Worm (Caenorhabditis elegans) whole organism, late embryonic: Measurements from ENCODE around the gene spe-44.

Experiments
- C38D4.7 ChIP-seq: fragments of 200-800 bp; sonication (Bioruptor generic); optimal IDR thresholded peaks from 2 replicates; lab custom pipeline; 2018; ENCODE audit warnings: mild to moderate bottlenecking, missing genetic modification characterization, moderate library complexity, missing compliant biosample characterization
- F13H6.1 ChIP-seq: sonication (generic microtip); optimal IDR thresholded peaks from 2 replicates; lab custom pipeline; 2016; ENCODE audit warnings: missing genetic modification characterization, missing compliant biosample characterization
- K02D7.2 ChIP-seq: sonication (generic microtip); optimal IDR thresholded peaks from 2 replicates; lab custom pipeline; 2017; ENCODE audit warnings: mild to moderate bottlenecking, missing genetic modification characterization, missing compliant biosample characterization
- K09A11.1 ChIP-seq: sonication (generic microtip); optimal IDR thresholded peaks from 2 replicates; lab custom pipeline; 2017; ENCODE audit warnings: antibody characterized with exemption, mild to moderate bottlenecking, missing genetic modification characterization, missing compliant biosample characterization; ENCODE audit not compliant: insufficient read depth
- T23F11.4 ChIP-seq: fragments of 200-800 bp; sonication (Bioruptor generic); optimal IDR thresholded peaks from 2 replicates; lab custom pipeline; 2018; ENCODE audit warnings: mild to moderate bottlenecking, missing genetic modification characterization, missing compliant biosample characterization
- ama-1 ChIP-seq: fragments of 150-350 bp; optimal IDR thresholded peaks from 2 replicates; lab custom pipeline; 2014
- ceh-14 ChIP-seq: sonication (generic microtip); optimal IDR thresholded peaks from 2 replicates; lab custom pipeline; 2016; ENCODE audit warnings: missing genotype, missing genetic modification characterization, missing compliant biosample characterization
- ceh-18 ChIP-seq: sonication (generic microtip); optimal IDR thresholded peaks from 2 replicates; lab custom pipeline; 2016; ENCODE audit warnings: missing genetic modification characterization, missing compliant biosample characterization
- ceh-19 ChIP-seq: fragments of 200-800 bp; sonication (Bioruptor generic); optimal IDR thresholded peaks from 2 replicates; lab custom pipeline; 2018; ENCODE audit warnings: mild to moderate bottlenecking, missing genetic modification characterization, missing compliant biosample characterization
- ceh-2 ChIP-seq: sonication (generic microtip); optimal IDR thresholded peaks from 2 replicates; lab custom pipeline; 2016; ENCODE audit warnings: missing genotype, missing genetic modification characterization, missing compliant biosample characterization
- ceh-24 ChIP-seq: sonication (generic microtip); optimal IDR thresholded peaks from 2 replicates; lab custom pipeline; 2016; ENCODE audit warnings: mild to moderate bottlenecking, missing genetic modification characterization, missing compliant biosample characterization
- ceh-30 ChIP-seq: fragments of 150-350 bp; optimal IDR thresholded peaks from 2 replicates; lab custom pipeline; 2014; ENCODE audit warnings: missing biosample characterization, missing genetic modification characterization
- ceh-31 ChIP-seq: sonication (generic microtip); optimal IDR thresholded peaks from 2 replicates; lab custom pipeline; 2016; ENCODE audit warnings: missing genetic modification characterization, missing compliant biosample characterization
- ceh-34 ChIP-seq: sonication (generic microtip); optimal IDR thresholded peaks from 2 replicates; lab custom pipeline; 2016; ENCODE audit warnings: mild to moderate bottlenecking, missing genetic modification characterization, missing compliant biosample characterization
- ceh-48 ChIP-seq: sonication (generic microtip); optimal IDR thresholded peaks from 2 replicates; lab custom pipeline; 2016; ENCODE audit warnings: missing genetic modification characterization, inconsistent platforms, missing compliant biosample characterization
- ceh-6 ChIP-seq: fragments of 200-800 bp; sonication (Bioruptor generic); optimal IDR thresholded peaks from 2 replicates; lab custom pipeline; 2018; ENCODE audit warnings: mild to moderate bottlenecking, missing genetic modification characterization, missing compliant biosample characterization
- ceh-9 ChIP-seq: sonication (generic microtip); optimal IDR thresholded peaks from 2 replicates; lab custom pipeline; 2016; ENCODE audit warnings: mild to moderate bottlenecking, missing genetic modification characterization, inconsistent platforms, missing compliant biosample characterization
- che-1 ChIP-seq: sonication (generic microtip); optimal IDR thresholded peaks from 2 replicates; lab custom pipeline; 2016; ENCODE audit warnings: mild to moderate bottlenecking, missing genetic modification characterization, missing compliant biosample characterization
- dmd-4 ChIP-seq: sonication (generic microtip); optimal IDR thresholded peaks from 2 replicates; lab custom pipeline; 2016; ENCODE audit warnings: borderline replicate concordance, missing genetic modification characterization, missing compliant biosample characterization
- dve-1 ChIP-seq: sonication (generic microtip); optimal IDR thresholded peaks from 2 replicates; lab custom pipeline; 2017; ENCODE audit warnings: antibody characterized with exemption, mild to moderate bottlenecking, missing genetic modification characterization, missing compliant biosample characterization
- elt-4 ChIP-seq: sonication (generic microtip); optimal IDR thresholded peaks from 2 replicates; lab custom pipeline; 2016; ENCODE audit warnings: missing genetic modification characterization, missing compliant biosample characterization
- ets-4 ChIP-seq: sonication (generic microtip); optimal IDR thresholded peaks from 2 replicates; lab custom pipeline; 2016; ENCODE audit warnings: missing genetic modification characterization, missing compliant biosample characterization
- fax-1 ChIP-seq: sonication (generic microtip); optimal IDR thresholded peaks from 2 replicates; lab custom pipeline; 2016; ENCODE audit warnings: missing genotype, missing genetic modification characterization, missing compliant biosample characterization
- fkh-10 ChIP-seq: fragments of 150-350 bp; optimal IDR thresholded peaks from 2 replicates; lab custom pipeline; 2014; ENCODE audit warnings: missing biosample characterization, missing genetic modification reagents, missing genetic modification characterization
- gmeb-2 ChIP-seq: sonication (generic microtip); optimal IDR thresholded peaks from 2 replicates; lab custom pipeline; 2016; ENCODE audit warnings: missing genetic modification characterization, inconsistent platforms, missing compliant biosample characterization
- hlh-13 ChIP-seq: fragments of 200-800 bp; sonication (Bioruptor generic); optimal IDR thresholded peaks from 2 replicates; lab custom pipeline; 2018; ENCODE audit warnings: mild to moderate bottlenecking, missing genetic modification characterization, missing compliant biosample characterization
- hlh-30 ChIP-seq: sonication (generic microtip); optimal IDR thresholded peaks from 2 replicates; lab custom pipeline; 2017; ENCODE audit warnings: antibody characterized with exemption, missing genetic modification characterization, missing compliant biosample characterization; ENCODE audit not compliant: insufficient read depth
- lin-11 ChIP-seq: fragments of 200-800 bp; sonication (Bioruptor generic); optimal IDR thresholded peaks from 2 replicates; lab custom pipeline; 2018; ENCODE audit warnings: mild to moderate bottlenecking, missing genetic modification characterization, missing compliant biosample characterization
- madf-2 ChIP-seq: sonication (generic microtip); optimal IDR thresholded peaks from 2 replicates; lab custom pipeline; 2017; ENCODE audit warnings: missing genetic modification characterization, missing compliant biosample characterization
- mec-3 ChIP-seq: sonication (generic microtip); optimal IDR thresholded peaks from 2 replicates; lab custom pipeline; 2016; ENCODE audit warnings: borderline replicate concordance, missing genetic modification characterization, missing compliant biosample characterization
- nhr-232 ChIP-seq: sonication (generic microtip); optimal IDR thresholded peaks from 2 replicates; lab custom pipeline; 2016; ENCODE audit warnings: missing genetic modification characterization, missing compliant biosample characterization
- odd-2 ChIP-seq: sonication (generic microtip); optimal IDR thresholded peaks from 2 replicates; lab custom pipeline; 2017; ENCODE audit warnings: antibody characterized with exemption, mild to moderate bottlenecking, missing genetic modification characterization, missing compliant biosample characterization
- pag-3 ChIP-seq: sonication (generic microtip); optimal IDR thresholded peaks from 2 replicates; lab custom pipeline; 2016; ENCODE audit warnings: missing compliant biosample characterization, missing genetic modification characterization, borderline replicate concordance
- pat-9 ChIP-seq: fragments of 200-800 bp; sonication (Bioruptor generic); optimal IDR thresholded peaks from 2 replicates; lab custom pipeline; 2018; ENCODE audit warnings: mild to moderate bottlenecking, missing genetic modification characterization, moderate library complexity, missing compliant biosample characterization
- pros-1 ChIP-seq: fragments of 150-350 bp; optimal IDR thresholded peaks from 2 replicates; lab custom pipeline; 2014; ENCODE audit warnings: missing biosample characterization, missing genetic modification reagents, missing genetic modification characterization
- ref-2 ChIP-seq: sonication (generic microtip); optimal IDR thresholded peaks from 2 replicates; lab custom pipeline; 2016; ENCODE audit warnings: missing genetic modification characterization, missing compliant biosample characterization
- sdc-2 ChIP-seq: sonication (generic microtip); optimal IDR thresholded peaks from 2 replicates; lab custom pipeline; 2016; ENCODE audit warnings: missing genotype, missing genetic modification characterization, missing compliant biosample characterization
- sox-2 ChIP-seq: fragments of 200-800 bp; sonication (Bioruptor generic); IDR thresholded peaks from 2 replicates; pipeline ENCODE4 v1.3.6; 2022; ENCODE audit warnings: missing genetic modification reagents, missing genetic modification characterization, missing compliant biosample characterization
- sox-4 ChIP-seq: sonication (generic microtip); optimal IDR thresholded peaks from 2 replicates; lab custom pipeline; 2017; ENCODE audit warnings: mild to moderate bottlenecking, missing genetic modification characterization, inconsistent platforms, missing compliant biosample characterization
- tbx-7 ChIP-seq: sonication (generic microtip); optimal IDR thresholded peaks from 2 replicates; lab custom pipeline; 2016; ENCODE audit warnings: missing genotype, missing genetic modification characterization, missing compliant biosample characterization
- unc-3 ChIP-seq, 2 experiments: fragments of 200-800 bp in 1 of 2; sonication (Bioruptor generic) in 1 of 2; sonication (generic microtip) in 1 of 2; conservative IDR thresholded peaks in 1 of 2; optimal IDR thresholded peaks in 1 of 2; 2 replicates each; pipeline versions ENCODE4 v1.3.6 to Lab custom; 2016 to 2022; ENCODE audit warnings: missing compliant biosample characterization in 2 of 2, missing genetic modification characterization in 2 of 2, missing genetic modification reagents in 1 of 2
- unc-42 ChIP-seq: sonication (generic microtip); optimal IDR thresholded peaks from 2 replicates; lab custom pipeline; 2016; ENCODE audit warnings: missing genotype, missing genetic modification characterization, missing compliant biosample characterization
- zip-5 ChIP-seq: sonication (generic microtip); optimal IDR thresholded peaks from 2 replicates; lab custom pipeline; 2016; ENCODE audit warnings: missing genetic modification characterization, missing compliant biosample characterization
- ztf-16 ChIP-seq: sonication (generic microtip); optimal IDR thresholded peaks from 2 replicates; lab custom pipeline; 2017; ENCODE audit warnings: missing genetic modification characterization, missing compliant biosample characterization

spe-44 gene

DNA sequence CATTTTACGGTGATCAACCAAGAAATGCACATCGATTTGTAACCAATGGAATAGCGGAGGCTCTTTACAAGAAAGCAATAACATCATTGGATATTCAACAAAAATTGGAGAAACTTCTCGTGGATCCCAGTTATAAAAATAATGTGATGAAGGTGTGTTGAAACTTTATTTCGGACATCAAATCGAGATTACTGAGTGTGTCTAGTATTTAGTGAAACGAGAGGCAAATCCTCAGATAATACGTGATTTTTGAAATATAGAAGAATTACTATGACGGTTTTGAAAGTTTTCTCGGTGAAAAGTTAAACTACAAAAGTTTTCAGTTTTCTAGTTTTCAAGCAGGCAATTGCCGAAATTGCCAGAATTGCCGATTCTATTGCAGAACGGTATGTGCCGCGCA, 22.3 kb downstream of the spe-44 start:
- TF ChIP-seq sdc-2 (tag; lab: Kevin White, UChicago): no peak
- TF ChIP-seq hlh-30 (tag; lab: Kevin White, UChicago): no peak
- TF ChIP-seq K02D7.2 (tag; lab: Kevin White, UChicago): no peak
- TF ChIP-seq ama-1 (lab: Kevin White, UChicago): no peak
- no peak for TF ChIP-seq elt-4 (tag; lab: Kevin White, UChicago)
- TF ChIP-seq sox-4: no peak
- TF ChIP-seq pros-1: no peak
- TF ChIP-seq ceh-19: no peak
- TF ChIP-seq che-1 (tag; lab: Kevin White, UChicago): no peak
- no peak for TF ChIP-seq K09A11.1
- no peak for TF ChIP-seq lin-11

DNA sequence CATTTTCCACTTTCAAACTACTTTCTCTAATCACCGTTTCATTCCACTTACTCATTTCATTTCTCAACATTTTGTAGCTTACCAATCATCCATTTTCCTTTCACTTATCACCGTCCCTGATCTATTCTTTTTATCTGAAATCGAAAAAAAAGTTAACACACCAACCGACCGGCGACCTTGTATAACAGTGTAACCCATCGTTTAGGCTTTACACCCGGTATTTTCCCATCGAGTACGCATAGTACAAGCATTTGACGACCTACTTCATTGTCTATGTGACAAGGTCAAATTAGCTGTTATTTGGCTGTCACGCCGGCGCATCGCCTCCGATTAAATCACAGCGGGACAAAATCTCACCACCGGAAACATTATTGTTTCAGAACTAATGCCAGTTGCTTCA, 24.5 kb downstream of the spe-44 start:
- TF ChIP-seq fax-1: no peak

DNA sequence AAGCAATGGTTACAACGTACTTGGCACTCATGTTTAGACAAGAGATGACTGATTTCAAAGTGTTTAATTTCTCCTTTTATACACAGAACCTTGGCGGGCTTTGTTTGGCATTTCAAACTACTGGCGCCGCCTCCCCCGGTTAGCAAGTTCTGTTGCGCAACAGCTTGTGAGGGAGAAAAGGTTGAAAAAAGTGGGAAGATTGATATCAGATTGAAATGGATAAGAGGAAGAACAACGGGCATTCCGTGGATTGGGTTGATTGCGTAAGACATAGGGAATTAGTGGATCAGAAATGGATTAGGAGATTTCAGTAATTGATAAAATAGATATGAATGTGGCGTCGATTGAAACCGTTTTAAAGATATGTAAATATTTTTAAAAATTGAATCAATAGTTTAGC, 25.5 kb downstream of the spe-44 start, which contains the start of gene col-130:
Gene col-130, minus strand, starts transcription at position 50 of the 400 bp plus-strand sequence.
- TF ChIP-seq odd-2 (tag; lab: Kevin White, UChicago): no peak
- no peak for TF ChIP-seq ceh-2 (tag; lab: Kevin White, UChicago)
- TF ChIP-seq unc-3 (GFP tag; conservative IDR thresholded peaks at IDR 0.05; lab: Robert Waterston, UW): no peak
- TF ChIP-seq unc-3 (tag; optimal IDR thresholded peaks at IDR 0.05; lab: Kevin White, UChicago): no peak
- no peak for TF ChIP-seq ceh-31 (tag; lab: Kevin White, UChicago)
- no peak for TF ChIP-seq dve-1 (tag; lab: Kevin White, UChicago)
- TF ChIP-seq T23F11.4 (GFP tag; lab: Kevin White, UChicago): no peak
- no peak for TF ChIP-seq ceh-6 (GFP tag; lab: Kevin White, UChicago)
- no peak for TF ChIP-seq sox-2 (GFP tag; lab: Robert Waterston, UW)
- TF ChIP-seq K02D7.2 (tag; lab: Kevin White, UChicago): no peak
- TF ChIP-seq ceh-34 (tag; lab: Kevin White, UChicago): no peak
- no peak for TF ChIP-seq ceh-24 (tag; lab: Kevin White, UChicago)
- no peak for TF ChIP-seq nhr-232 (tag; lab: Kevin White, UChicago)
- no peak for TF ChIP-seq hlh-13 (GFP tag; lab: Kevin White, UChicago)
- TF ChIP-seq sdc-2 (tag; lab: Kevin White, UChicago): no peak
- TF ChIP-seq F13H6.1 (tag; lab: Kevin White, UChicago): no peak
- TF ChIP-seq fkh-10: no peak

ce11 chrIV:12427687-12428284, 26.2 kb downstream of the spe-44 start:
- no peak for TF ChIP-seq ceh-24 (tag; lab: Kevin White, UChicago)
- no peak for TF ChIP-seq K09A11.1
- no peak for TF ChIP-seq ceh-34 (tag; lab: Kevin White, UChicago)
- no peak for TF ChIP-seq dve-1 (tag; lab: Kevin White, UChicago)
- TF ChIP-seq che-1 (tag; lab: Kevin White, UChicago): no peak
- TF ChIP-seq gmeb-2 (tag; lab: Kevin White, UChicago): no peak
- TF ChIP-seq pag-3: no peak
- TF ChIP-seq odd-2 (tag; lab: Kevin White, UChicago): no peak
- TF ChIP-seq dmd-4 (tag; lab: Kevin White, UChicago): no peak
- TF ChIP-seq ceh-14 (tag; lab: Kevin White, UChicago): no peak
- no peak for TF ChIP-seq C38D4.7 (GFP tag; lab: Kevin White, UChicago)
- TF ChIP-seq zip-5: no peak
- no peak for TF ChIP-seq ceh-30 (tag; lab: Kevin White, UChicago)
- no peak for TF ChIP-seq pat-9 (tag; lab: Kevin White, UChicago)
- no peak for TF ChIP-seq elt-4 (tag; lab: Kevin White, UChicago)
- TF ChIP-seq tbx-7 (tag; lab: Kevin White, UChicago): no peak
- TF ChIP-seq mec-3 (tag; lab: Kevin White, UChicago): no peak
- TF ChIP-seq ets-4 (tag; lab: Kevin White, UChicago): no peak
- TF ChIP-seq madf-2 (tag; lab: Kevin White, UChicago): no peak
- peak; percentile 78 for TF ChIP-seq ztf-16
- TF ChIP-seq hlh-13 (GFP tag; lab: Kevin White, UChicago): no peak
- TF ChIP-seq ref-2 (tag; lab: Kevin White, UChicago): no peak
- peak; percentile 25 for TF ChIP-seq F13H6.1 (tag; lab: Kevin White, UChicago)
- TF ChIP-seq ceh-48: no peak
- no peak for TF ChIP-seq ceh-6 (GFP tag; lab: Kevin White, UChicago)
- no peak for TF ChIP-seq ceh-31 (tag; lab: Kevin White, UChicago)
- TF ChIP-seq ceh-18 (tag; lab: Kevin White, UChicago): peak; percentile 30
- TF ChIP-seq ceh-9: no peak
- TF ChIP-seq unc-42 (tag; lab: Kevin White, UChicago): peak; percentile 0
- TF ChIP-seq, all 69 proteins: peak for 4
